Worm (Caenorhabditis elegans): ENCODE data around the gene W01A11.7.

- TF ChIP-seq nhr-76 (tag; optimal IDR thresholded peaks at IDR 0.05) (no peak), nhr-237 (tag; optimal IDR thresholded peaks at IDR 0.05) (no peak), pha-4 (tag; optimal IDR thresholded peaks at IDR 0.05) (no peak), bed-3 (GFP tag; optimal IDR thresholded peaks at IDR 0.05) (no peak)
These were observed 6.3 kb downstream of the W01A11.7 start, which contains the start of gene W01A11.1 for ce11 chrV:6498903-6499302.
